Worm (Caenorhabditis elegans): Measurements from ENCODE around the gene clec-258.

ce11 chrV:19829225-19829624, 41.0 kb downstream of the clec-258 start:
- TF ChIP-seq dao-5 (tag; optimal IDR thresholded peaks at IDR 0.05) (no peak), W03F9.2 (tag; optimal IDR thresholded peaks at IDR 0.05) (no peak), him-1 (tag; optimal IDR thresholded peaks at IDR 0.05) (no peak)
